Worm (Caenorhabditis elegans) whole organism, L4 larva: ENCODE measurements around the gene D1014.2.

Source experiments
- ceh-62 ChIP-seq: sonication (generic microtip); optimal IDR thresholded peaks from 2 replicates; lab custom pipeline; 2017; ENCODE audit warnings: missing biosample characterization, missing genetic modification characterization
- fkh-10 ChIP-seq: fragments of 150-350 bp; optimal IDR thresholded peaks from 2 replicates; lab custom pipeline; 2014; ENCODE audit warnings: missing biosample characterization, missing genetic modification reagents, missing genetic modification characterization
- lin-13 ChIP-seq: fragments of 150-350 bp; optimal IDR thresholded peaks from 2 replicates; lab custom pipeline; 2014; ENCODE audit warnings: missing biosample characterization, missing genetic modification reagents, missing genetic modification characterization
- mes-2 ChIP-seq: sonication (generic microtip); optimal IDR thresholded peaks from 2 replicates; lab custom pipeline; 2016; ENCODE audit warnings: missing genotype, mild to moderate bottlenecking, missing genetic modification characterization, missing compliant biosample characterization; ENCODE audit not compliant: poor library complexity, severe bottlenecking
- mxl-3 ChIP-seq: fragments of 200-800 bp; sonication (Bioruptor generic); optimal IDR thresholded peaks from 2 replicates; lab custom pipeline; 2018; ENCODE audit warnings: mild to moderate bottlenecking, missing genetic modification characterization, missing compliant biosample characterization
- nhr-237 ChIP-seq: sonication (generic microtip); optimal IDR thresholded peaks from 2 replicates; lab custom pipeline; 2017; ENCODE audit warnings: missing biosample characterization, missing genetic modification characterization
- nhr-76 ChIP-seq: fragments of 150-350 bp; optimal IDR thresholded peaks from 2 replicates; lab custom pipeline; 2014; ENCODE audit warnings: missing biosample characterization, missing genetic modification characterization
- skn-1 ChIP-seq: fragments of 150-350 bp; optimal IDR thresholded peaks from 2 replicates; lab custom pipeline; 2014; ENCODE audit warnings: missing biosample characterization, missing genetic modification characterization
- zip-2 ChIP-seq: fragments of 150-350 bp; optimal IDR thresholded peaks from 2 replicates; lab custom pipeline; 2014; ENCODE audit warnings: missing biosample characterization, missing genetic modification characterization
- ztf-11 ChIP-seq: fragments of 150-350 bp; optimal IDR thresholded peaks from 2 replicates; lab custom pipeline; 2014; ENCODE audit warnings: missing biosample characterization, missing genetic modification characterization

- TF ChIP-seq zip-2 (tag; lab: Kevin White, UChicago) (no peak), fkh-10 (GFP tag; lab: Kevin White, UChicago) (no peak), lin-13 (no peak), ztf-11 (tag; lab: Kevin White, UChicago) (no peak), mes-2 (tag; lab: Kevin White, UChicago) (no peak), nhr-76 (no peak), mxl-3 (no peak), ceh-62 (tag; lab: Kevin White, UChicago) (no peak), skn-1 (tag; lab: Kevin White, UChicago) (no peak), nhr-237 (tag; lab: Kevin White, UChicago) (no peak)
Observed at ce11 chrV:8117964-8118363, 25.7 kb upstream of the D1014.2 start, which contains the start of gene D1014.7.
